Worm (Caenorhabditis elegans) whole organism, L1 larva: ENCODE measurements around the gene jmjd-4.

Experiments
- C16A3.4 ChIP-seq: fragments of 150-350 bp; optimal IDR thresholded peaks from 2 replicates; lab custom pipeline; 2014; ENCODE audit warnings: missing biosample characterization, missing genetic modification characterization
- aha-1 ChIP-seq: fragments of 150-350 bp; optimal IDR thresholded peaks from 2 replicates; lab custom pipeline; 2014; ENCODE audit warnings: missing biosample characterization, missing genetic modification characterization
- aly-2 ChIP-seq: fragments of 150-350 bp; optimal IDR thresholded peaks from 2 replicates; lab custom pipeline; 2014; ENCODE audit warnings: missing biosample characterization, missing genetic modification characterization
- ama-1 ChIP-seq: fragments of 150-350 bp; optimal IDR thresholded peaks from 2 replicates; lab custom pipeline; 2014
- blmp-1 ChIP-seq: fragments of 150-350 bp; optimal IDR thresholded peaks from 2 replicates; lab custom pipeline; 2014; ENCODE audit warnings: missing biosample characterization, missing genetic modification characterization
- ceh-63 ChIP-seq: fragments of 200-800 bp; sonication (Bioruptor generic); optimal IDR thresholded peaks from 2 replicates; lab custom pipeline; 2018; ENCODE audit warnings: mild to moderate bottlenecking, missing genetic modification characterization, missing compliant biosample characterization
- dsc-1 ChIP-seq: sonication (generic microtip); optimal IDR thresholded peaks from 2 replicates; lab custom pipeline; 2016; ENCODE audit warnings: mild to moderate bottlenecking, missing genetic modification characterization, missing compliant biosample characterization
- efl-1 ChIP-seq, 4 experiments: fragments of 150-350 bp; optimal IDR thresholded peaks in 3 of 4; peaks in 1 of 4; 1 replicate in 1 of 4; 2 replicates in 3 of 4; lab custom pipeline; 2014; ENCODE audit warnings: missing biosample characterization in 2 of 4, missing genetic modification characterization in 2 of 4, missing genetic modification reagents in 2 of 4
- egl-27 ChIP-seq, 2 experiments: fragments of 150-350 bp in 1 of 2; sonication (generic microtip); optimal IDR thresholded peaks; 3 replicates each; lab custom pipeline; 2017 to 2018; ENCODE audit warnings: missing biosample characterization in 2 of 2, missing genetic modification characterization in 2 of 2, missing genetic modification reagents in 2 of 2
- elt-3 ChIP-seq, 6 experiments: fragments of 150-350 bp in 1 of 6; sonication (generic microtip); optimal IDR thresholded peaks; 2 replicates each; lab custom pipeline; 2017 to 2018; ENCODE audit warnings: missing biosample characterization in 6 of 6, missing genetic modification characterization in 6 of 6, inconsistent platforms in 1 of 6
- ets-5 ChIP-seq: fragments of 200-800 bp; sonication (Bioruptor generic); IDR thresholded peaks from 2 replicates; pipeline ENCODE4 v1.3.6; 2022; ENCODE audit warnings: missing genetic modification characterization, missing compliant biosample characterization
- fkh-4 ChIP-seq: sonication (generic microtip); optimal IDR thresholded peaks from 2 replicates; lab custom pipeline; 2016; ENCODE audit warnings: missing compliant biosample characterization, missing genetic modification characterization, borderline replicate concordance
- fos-1 ChIP-seq: fragments of 150-350 bp; optimal IDR thresholded peaks from 2 replicates; lab custom pipeline; 2014; ENCODE audit warnings: missing biosample characterization, missing genetic modification characterization
- hlh-17 ChIP-seq: fragments of 200-800 bp; sonication (Bioruptor generic); optimal IDR thresholded peaks from 2 replicates; lab custom pipeline; 2018; ENCODE audit warnings: missing genetic modification characterization, mild to moderate bottlenecking, missing compliant biosample characterization, moderate library complexity, borderline replicate concordance
- hpl-2 ChIP-seq: fragments of 150-350 bp; optimal IDR thresholded peaks from 2 replicates; lab custom pipeline; 2014; ENCODE audit warnings: missing biosample characterization, missing genetic modification reagents, missing genetic modification characterization
- lin-14 ChIP-seq: fragments of 200-800 bp; sonication (Bioruptor generic); optimal IDR thresholded peaks from 2 replicates; lab custom pipeline; 2018; ENCODE audit warnings: mild to moderate bottlenecking, missing genetic modification characterization, moderate library complexity, missing compliant biosample characterization
- lin-35 ChIP-seq, 2 experiments: fragments of 150-350 bp; optimal IDR thresholded peaks; 2 replicates each; lab custom pipeline; 2014; ENCODE audit warnings: missing biosample characterization in 2 of 2, missing genetic modification characterization in 2 of 2, missing genetic modification reagents in 2 of 2
- lir-3 ChIP-seq: sonication (generic microtip); optimal IDR thresholded peaks from 2 replicates; lab custom pipeline; 2016; ENCODE audit warnings: mild to moderate bottlenecking, missing genetic modification characterization, moderate library complexity, missing compliant biosample characterization; ENCODE audit not compliant: poor library complexity
- lsy-2 ChIP-seq, 2 experiments: fragments of 150-350 bp; optimal IDR thresholded peaks; 2 replicates each; lab custom pipeline; 2014; ENCODE audit warnings: missing biosample characterization in 2 of 2, missing genetic modification characterization in 2 of 2
- mab-9 ChIP-seq: fragments of 200-800 bp; sonication (Bioruptor generic); IDR thresholded peaks from 2 replicates; pipeline ENCODE4 v1.3.6; 2022; ENCODE audit warnings: missing genetic modification reagents, missing genetic modification characterization, missing compliant biosample characterization
- mdl-1 ChIP-seq, 2 experiments: fragments of 150-350 bp; optimal IDR thresholded peaks; 2 replicates each; lab custom pipeline; 2014 to 2017; ENCODE audit warnings: missing biosample characterization in 2 of 2, missing genetic modification characterization in 2 of 2, inconsistent platforms in 1 of 2
- mep-1 ChIP-seq: fragments of 150-350 bp; optimal IDR thresholded peaks from 2 replicates; lab custom pipeline; 2014; ENCODE audit warnings: missing biosample characterization, missing genetic modification characterization
- nhr-19 ChIP-seq: fragments of 200-800 bp; sonication (Bioruptor generic); conservative IDR thresholded peaks from 2 replicates; pipeline ENCODE4 v1.3.6; 2022; ENCODE audit warnings: missing genetic modification characterization, missing compliant biosample characterization
- nhr-20 ChIP-seq: sonication (generic microtip); optimal IDR thresholded peaks from 2 replicates; lab custom pipeline; 2016; ENCODE audit warnings: mild to moderate bottlenecking, missing genetic modification characterization, missing compliant biosample characterization
- nhr-237 ChIP-seq: fragments of 150-350 bp; optimal IDR thresholded peaks from 2 replicates; lab custom pipeline; 2014; ENCODE audit warnings: missing biosample characterization, missing genetic modification characterization
- nhr-71 ChIP-seq: sonication (generic microtip); optimal IDR thresholded peaks from 2 replicates; lab custom pipeline; 2016; ENCODE audit warnings: mild to moderate bottlenecking, missing genetic modification characterization, moderate library complexity, missing compliant biosample characterization
- nhr-76 ChIP-seq: sonication (generic microtip); optimal IDR thresholded peaks from 2 replicates; lab custom pipeline; 2017; ENCODE audit warnings: missing biosample characterization, missing genetic modification characterization
- nhr-85 ChIP-seq: sonication (generic microtip); peaks from one replicate; lab custom pipeline; 2016; ENCODE audit warnings: missing genetic modification characterization, inconsistent platforms, missing compliant biosample characterization
- pax-3 ChIP-seq: fragments of 200-800 bp; sonication (Bioruptor generic); optimal IDR thresholded peaks from 2 replicates; lab custom pipeline; 2018; ENCODE audit warnings: mild to moderate bottlenecking, missing genetic modification characterization, moderate library complexity, missing compliant biosample characterization
- rnt-1 ChIP-seq: sonication (generic microtip); optimal IDR thresholded peaks from 2 replicates; lab custom pipeline; 2016; ENCODE audit warnings: mild to moderate bottlenecking, missing genetic modification characterization, moderate library complexity, missing compliant biosample characterization
- skn-1 ChIP-seq: fragments of 150-350 bp; optimal IDR thresholded peaks from 2 replicates; lab custom pipeline; 2014; ENCODE audit warnings: missing biosample characterization, missing genetic modification characterization
- snu-23 ChIP-seq: sonication (generic microtip); optimal IDR thresholded peaks from 2 replicates; lab custom pipeline; 2016; ENCODE audit warnings: missing genetic modification characterization, missing compliant biosample characterization
- sox-4 ChIP-seq: sonication (generic microtip); optimal IDR thresholded peaks from 2 replicates; lab custom pipeline; 2016; ENCODE audit warnings: missing genetic modification characterization, missing compliant biosample characterization
- sptf-1 ChIP-seq: fragments of 150-350 bp; optimal IDR thresholded peaks from 2 replicates; lab custom pipeline; 2014; ENCODE audit warnings: missing biosample characterization, missing genetic modification characterization
- tbx-2 ChIP-seq: sonication (generic microtip); optimal IDR thresholded peaks from 2 replicates; lab custom pipeline; 2016; ENCODE audit warnings: missing genetic modification characterization, missing compliant biosample characterization
- tlp-1 ChIP-seq: fragments of 150-350 bp; optimal IDR thresholded peaks from 2 replicates; lab custom pipeline; 2014; ENCODE audit warnings: missing biosample characterization, missing genetic modification characterization
- unc-130 ChIP-seq: fragments of 150-350 bp; optimal IDR thresholded peaks from 2 replicates; lab custom pipeline; 2017; ENCODE audit warnings: missing biosample characterization, missing genetic modification characterization, inconsistent platforms
- unc-30 ChIP-seq: sonication (generic microtip); optimal IDR thresholded peaks from 2 replicates; lab custom pipeline; 2017; ENCODE audit warnings: missing biosample characterization, missing genetic modification characterization
- unc-62 ChIP-seq: fragments of 150-350 bp; optimal IDR thresholded peaks from 2 replicates; lab custom pipeline; 2014; ENCODE audit warnings: missing biosample characterization, missing genetic modification reagents, missing genetic modification characterization
- ztf-4 ChIP-seq: fragments of 150-350 bp; optimal IDR thresholded peaks from 2 replicates; lab custom pipeline; 2014; ENCODE audit warnings: missing biosample characterization, missing genetic modification characterization

The jmjd-4 gene

DNA sequence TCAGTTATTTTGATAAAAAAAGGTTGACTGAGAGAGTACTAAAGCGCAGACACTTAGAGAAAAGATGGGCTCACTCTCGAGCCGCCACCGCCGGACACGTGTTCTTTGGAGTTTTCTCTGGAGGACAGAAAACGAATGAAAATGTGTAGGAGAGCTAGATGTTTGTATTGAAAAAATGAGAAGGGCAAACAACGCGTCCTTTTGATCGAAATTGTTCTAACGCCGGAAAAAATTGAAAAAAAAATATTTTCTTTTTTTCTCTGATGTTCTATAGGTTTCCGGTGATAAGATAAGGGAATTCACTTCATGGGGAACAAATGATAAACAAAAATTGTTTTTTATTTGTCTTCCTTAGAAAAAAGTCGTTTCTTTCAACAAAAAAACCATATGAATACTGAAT lies 4.0 kb downstream of the jmjd-4 start:
- TF ChIP-seq hlh-17 (GFP tag; lab: Kevin White, UChicago) (no peak), lin-35 (GFP tag; optimal IDR thresholded peaks at IDR 0.05; lab: Kevin White, UChicago) (peak in 1 of 2 experiments; percentile 6), lsy-2 (tag; optimal IDR thresholded peaks at IDR 0.05; lab: Kevin White, UChicago) (peak in 1 of 2 experiments; percentile 6), rnt-1 (peak; percentile 19), blmp-1 (tag; lab: Kevin White, UChicago) (peak; percentile 7), ama-1 (lab: Kevin White, UChicago) (no peak), elt-3 (tag; optimal IDR thresholded peaks at IDR 0.05; lab: Kevin White, UChicago) (peak in 2 of 6 experiments; percentile 34 to 82), mdl-1 (tag; optimal IDR thresholded peaks at IDR 0.05; lab: Kevin White, UChicago) (peak in 1 of 2 experiments; percentile 38), efl-1 (optimal IDR thresholded peaks at IDR 0.05; lab: Kevin White, UChicago) (no peak), efl-1 (GFP tag; optimal IDR thresholded peaks at IDR 0.05 in 1 of 2; lab: Kevin White, UChicago) (peak in 1 of 2 experiments; percentile 10), lin-14 (peak; percentile 56)

DNA sequence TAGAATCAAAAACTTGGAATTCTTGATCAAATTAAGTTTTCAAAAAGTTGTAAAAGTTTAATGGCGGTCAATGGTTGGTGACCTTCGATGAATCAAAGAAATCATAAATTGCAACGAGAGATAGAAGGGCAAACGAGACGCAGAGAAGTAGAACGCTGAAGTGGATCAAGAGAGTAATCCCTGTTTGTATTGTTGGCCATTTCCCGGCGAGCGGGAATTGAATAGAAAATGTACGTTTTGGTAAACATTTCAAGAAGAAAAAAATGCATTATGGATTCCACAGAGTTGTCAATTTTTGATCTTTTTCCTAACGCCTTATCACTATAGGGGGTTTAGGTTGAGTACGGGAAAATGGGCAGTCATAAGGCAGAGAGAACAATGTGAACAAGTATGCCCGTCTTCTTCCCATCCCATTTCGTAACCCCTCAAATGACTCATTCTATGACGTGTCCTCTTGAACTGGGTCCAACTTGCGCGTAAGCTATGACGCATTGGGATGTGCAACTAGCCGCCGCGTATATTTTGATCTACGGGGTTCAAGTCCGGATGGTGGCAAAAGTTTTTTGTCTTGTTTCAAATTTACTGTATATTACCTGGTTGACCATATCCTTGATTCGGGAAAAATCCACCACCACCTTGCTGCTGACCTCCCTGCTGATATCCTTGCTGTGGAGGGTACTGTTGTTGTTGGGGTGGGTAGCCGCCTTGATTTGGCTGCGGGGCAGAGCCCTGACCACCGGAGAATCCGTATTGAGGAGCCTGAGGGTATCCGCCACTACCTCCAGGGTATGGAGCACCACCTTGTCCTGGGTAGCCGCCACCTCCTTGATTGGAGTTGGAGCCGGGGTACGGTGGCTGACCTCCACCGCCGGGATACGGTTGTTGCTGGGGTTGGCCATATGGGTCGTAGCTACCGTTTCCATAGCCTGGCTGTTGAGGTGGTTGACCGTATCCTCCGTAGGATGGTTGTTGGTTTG lies 5.0 kb downstream of the jmjd-4 start:
- TF ChIP-seq tbx-2 (no peak), ets-5 (GFP tag; lab: Robert Waterston, UW) (no peak), lsy-2 (tag; optimal IDR thresholded peaks at IDR 0.05; lab: Kevin White, UChicago) (peak in 1 of 2 experiments; percentile 1), nhr-85 (peak; percentile 69), C16A3.4 (no peak), nhr-76 (tag; lab: Kevin White, UChicago) (no peak), egl-27 (tag; optimal IDR thresholded peaks at IDR 0.05; lab: Kevin White, UChicago) (peak in 1 of 2 experiments; percentile 35), dsc-1 (tag; lab: Kevin White, UChicago) (no peak), nhr-237 (tag; lab: Kevin White, UChicago) (no peak), skn-1 (tag; lab: Kevin White, UChicago) (no peak), lir-3 (tag; lab: Kevin White, UChicago) (no peak), pax-3 (tag; lab: Kevin White, UChicago) (no peak), efl-1 (optimal IDR thresholded peaks at IDR 0.05; lab: Kevin White, UChicago) (peak in 1 of 2 experiments; percentile 15), efl-1 (GFP tag; optimal IDR thresholded peaks at IDR 0.05 in 1 of 2; lab: Kevin White, UChicago) (no peak), unc-30 (no peak), lin-14 (peak; percentile 54), sptf-1 (no peak), unc-130 (tag; lab: Kevin White, UChicago) (no peak), sox-4 (tag; lab: Kevin White, UChicago) (no peak), hpl-2 (GFP tag; lab: Kevin White, UChicago) (no peak), ztf-4 (tag; lab: Kevin White, UChicago) (no peak), nhr-20 (tag; lab: Kevin White, UChicago) (peak; percentile 10), mep-1 (tag; lab: Kevin White, UChicago) (peak; percentile 31), aha-1 (tag; lab: Kevin White, UChicago) (no peak), tlp-1 (no peak), fos-1 (tag; lab: Kevin White, UChicago) (no peak), blmp-1 (tag; lab: Kevin White, UChicago) (peak; percentile 41), nhr-71 (tag; lab: Kevin White, UChicago) (peak; percentile 27), ceh-63 (GFP tag; lab: Kevin White, UChicago) (no peak), snu-23 (GFP tag; lab: Kevin White, UChicago) (peak; percentile 35), aly-2 (tag; lab: Kevin White, UChicago) (no peak)

- TF ChIP-seq sptf-1 (no peak), fkh-4 (tag; lab: Kevin White, UChicago) (no peak), lin-14 (no peak), nhr-19 (GFP tag; lab: Robert Waterston, UW) (no peak), ztf-4 (tag; lab: Kevin White, UChicago) (no peak), mab-9 (GFP tag; lab: Robert Waterston, UW) (no peak), unc-62 (GFP tag; lab: Kevin White, UChicago) (no peak)
These were observed 7.5 kb downstream of the jmjd-4 start for ce11 chrIII:10326327-10326726.
